Worm (Caenorhabditis elegans): ENCODE data around the gene zig-5.

ce11 chrIII:10960387-10960786, 7.1 kb upstream of the zig-5 start:
- TF ChIP-seq pes-1 (GFP tag; IDR thresholded peaks at IDR 0.05) (no peak), aly-1 (tag; optimal IDR thresholded peaks at IDR 0.05) (no peak), tbx-11 (GFP tag; IDR thresholded peaks at IDR 0.05) (no peak), F13C5.2 (tag; optimal IDR thresholded peaks at IDR 0.05) (no peak), ceh-36 (tag; optimal IDR thresholded peaks at IDR 0.05) (no peak), tra-4 (tag; optimal IDR thresholded peaks at IDR 0.05) (no peak), flt-1 (GFP tag; IDR thresholded peaks at IDR 0.05) (no peak), ama-1 (optimal IDR thresholded peaks at IDR 0.05) (no peak), tbx-37 (GFP tag; conservative IDR thresholded peaks at IDR 0.05) (no peak), hmbx-1 (tag; optimal IDR thresholded peaks at IDR 0.05) (no peak)

All from whole organism, early embryonic.